Worm (Caenorhabditis elegans) whole organism, L3 larva: ENCODE measurements around the gene srw-22.

Source experiments
- R02D3.7 ChIP-seq: fragments of 150-350 bp; optimal IDR thresholded peaks from 2 replicates; lab custom pipeline; 2014; ENCODE audit warnings: missing biosample characterization, missing genetic modification characterization
- aly-2 ChIP-seq: fragments of 150-350 bp; optimal IDR thresholded peaks from 2 replicates; lab custom pipeline; 2014; ENCODE audit warnings: missing biosample characterization, missing genetic modification characterization
- ama-1 ChIP-seq: fragments of 150-350 bp; optimal IDR thresholded peaks from 2 replicates; lab custom pipeline; 2018
- ceh-16 ChIP-seq: sonication (generic microtip); optimal IDR thresholded peaks from 2 replicates; lab custom pipeline; 2017; ENCODE audit warnings: missing biosample characterization, missing genetic modification characterization
- ceh-28 ChIP-seq: fragments of 150-350 bp; optimal IDR thresholded peaks from 2 replicates; lab custom pipeline; 2014; ENCODE audit warnings: missing biosample characterization, missing genetic modification reagents, missing genetic modification characterization
- ceh-9 ChIP-seq: sonication (generic microtip); optimal IDR thresholded peaks from 2 replicates; lab custom pipeline; 2018; ENCODE audit warnings: missing biosample characterization, missing genetic modification characterization
- egl-5 ChIP-seq: fragments of 150-350 bp; optimal IDR thresholded peaks from 2 replicates; lab custom pipeline; 2017; ENCODE audit warnings: missing biosample characterization, missing genetic modification reagents, missing genetic modification characterization, inconsistent platforms
- elt-1 ChIP-seq: fragments of 150-350 bp; optimal IDR thresholded peaks from 2 replicates; lab custom pipeline; 2014; ENCODE audit warnings: missing biosample characterization, missing genetic modification characterization
- elt-2 ChIP-seq: sonication (generic microtip); optimal IDR thresholded peaks from 2 replicates; lab custom pipeline; 2016; ENCODE audit warnings: missing genetic modification reagents, mild to moderate bottlenecking, missing genetic modification characterization, missing compliant biosample characterization
- eor-1 ChIP-seq, 2 experiments: fragments of 150-350 bp; optimal IDR thresholded peaks; 2 replicates each; lab custom pipeline; 2014 to 2018; ENCODE audit warnings: missing biosample characterization in 2 of 2, missing genetic modification characterization in 2 of 2
- fkh-10 ChIP-seq: sonication (generic microtip); optimal IDR thresholded peaks from 2 replicates; lab custom pipeline; 2017; ENCODE audit warnings: missing biosample characterization, missing genetic modification reagents, missing genetic modification characterization
- fkh-2 ChIP-seq: fragments of 150-350 bp; optimal IDR thresholded peaks from 2 replicates; lab custom pipeline; 2014; ENCODE audit warnings: missing biosample characterization, missing genetic modification reagents, missing genetic modification characterization
- fos-1 ChIP-seq: fragments of 150-350 bp; optimal IDR thresholded peaks from 2 replicates; lab custom pipeline; 2014; ENCODE audit warnings: missing biosample characterization, missing genetic modification characterization
- jun-1 ChIP-seq: fragments of 150-350 bp; optimal IDR thresholded peaks from 2 replicates; lab custom pipeline; 2014; ENCODE audit warnings: missing biosample characterization, missing genetic modification reagents, missing genetic modification characterization
- lin-39 ChIP-seq: fragments of 150-350 bp; optimal IDR thresholded peaks from 2 replicates; lab custom pipeline; 2018; ENCODE audit warnings: missing biosample characterization, missing genetic modification reagents, missing genetic modification characterization
- mdl-1 ChIP-seq: fragments of 150-350 bp; optimal IDR thresholded peaks from 2 replicates; lab custom pipeline; 2014; ENCODE audit warnings: missing biosample characterization, missing genetic modification characterization
- nhr-12 ChIP-seq: fragments of 150-350 bp; optimal IDR thresholded peaks from 2 replicates; lab custom pipeline; 2014; ENCODE audit warnings: missing biosample characterization, missing genetic modification characterization
- nhr-23 ChIP-seq: fragments of 150-350 bp; optimal IDR thresholded peaks from 2 replicates; lab custom pipeline; 2014; ENCODE audit warnings: missing biosample characterization, missing genetic modification reagents, missing genetic modification characterization
- nhr-237 ChIP-seq: fragments of 150-350 bp; optimal IDR thresholded peaks from 2 replicates; lab custom pipeline; 2014; ENCODE audit warnings: missing biosample characterization, missing genetic modification characterization
- nhr-25 ChIP-seq: sonication (generic microtip); optimal IDR thresholded peaks from 2 replicates; lab custom pipeline; 2017; ENCODE audit warnings: missing biosample characterization, missing genetic modification characterization
- nhr-67 ChIP-seq: fragments of 150-350 bp; optimal IDR thresholded peaks from 2 replicates; lab custom pipeline; 2014; ENCODE audit warnings: missing biosample characterization, missing genetic modification characterization
- nhr-76 ChIP-seq: fragments of 150-350 bp; sonication (generic microtip); optimal IDR thresholded peaks from 5 replicates; lab custom pipeline; 2014; ENCODE audit warnings: missing biosample characterization, missing genetic modification characterization
- nhr-77 ChIP-seq: fragments of 150-350 bp; optimal IDR thresholded peaks from 2 replicates; lab custom pipeline; 2014; ENCODE audit warnings: missing biosample characterization, missing genetic modification characterization
- pha-4 ChIP-seq: fragments of 150-350 bp; optimal IDR thresholded peaks from 2 replicates; lab custom pipeline; 2014; ENCODE audit warnings: missing biosample characterization, missing genetic modification reagents, missing genetic modification characterization
- pqm-1 ChIP-seq: fragments of 150-350 bp; optimal IDR thresholded peaks from 2 replicates; lab custom pipeline; 2017; ENCODE audit warnings: missing biosample characterization, missing genetic modification characterization, inconsistent platforms
- skn-1 ChIP-seq: fragments of 150-350 bp; optimal IDR thresholded peaks from 2 replicates; lab custom pipeline; 2014; ENCODE audit warnings: missing biosample characterization, missing genetic modification characterization
- zag-1 ChIP-seq: fragments of 150-350 bp; optimal IDR thresholded peaks from 2 replicates; lab custom pipeline; 2014; ENCODE audit warnings: missing biosample characterization, missing genetic modification characterization
- ztf-11 ChIP-seq: fragments of 150-350 bp; optimal IDR thresholded peaks from 2 replicates; lab custom pipeline; 2014; ENCODE audit warnings: missing biosample characterization, missing genetic modification characterization

srw-22 gene

DNA sequence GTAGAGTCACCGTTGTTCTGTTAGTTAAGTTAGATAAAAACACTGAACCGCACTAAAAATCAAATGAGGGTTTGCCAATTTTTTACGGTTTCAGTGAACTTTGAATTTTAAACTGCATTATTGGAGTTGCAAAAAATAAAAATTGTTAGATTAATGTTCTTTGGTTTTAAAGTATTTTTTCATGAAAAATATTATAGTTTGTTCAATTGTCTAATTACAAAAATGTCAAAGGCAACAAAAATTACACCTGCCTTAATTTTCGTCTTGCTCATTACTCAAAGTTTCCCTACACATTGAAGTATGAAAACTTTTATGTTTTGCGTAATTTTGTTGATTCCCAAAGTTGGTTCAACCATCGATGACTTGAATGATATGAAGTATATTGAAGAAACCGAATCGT is 42.4 kb downstream of the srw-22 start, which contains the start of gene irld-62:
irld-62 (plus strand) TSS at position 301 of the 400 bp plus-strand sequence.
- TF ChIP-seq nhr-67 (no peak), egl-5 (tag; lab: Kevin White, UChicago) (no peak), fkh-10 (GFP tag; lab: Kevin White, UChicago) (no peak), nhr-76 (no peak), elt-2 (tag; lab: Kevin White, UChicago) (no peak), fos-1 (tag; lab: Kevin White, UChicago) (no peak)

- TF ChIP-seq egl-5 (tag; lab: Kevin White, UChicago) (no peak), aly-2 (no peak), zag-1 (tag; lab: Kevin White, UChicago) (no peak), nhr-237 (no peak), nhr-23 (tag; lab: Kevin White, UChicago) (no peak)
Observed at ce11 chrV:15313529-15313928, 45.1 kb downstream of the srw-22 start.

ce11 chrV:15315827-15316527 is 47.6 kb downstream of the srw-22 start, which contains the start of the genes srt-22 and nhr-246:
Gene srt-22, minus strand, starts transcription at chrV:15315927.
Gene nhr-246, plus strand, starts transcription at chrV:15316477.
- TF ChIP-seq nhr-25 (no peak), lin-39 (tag; lab: Kevin White, UChicago) (no peak), fkh-10 (GFP tag; lab: Kevin White, UChicago) (no peak), ceh-9 (tag; lab: Kevin White, UChicago) (no peak), nhr-76 (no peak), ama-1 (no peak), nhr-23 (tag; lab: Kevin White, UChicago) (no peak), nhr-77 (no peak), pqm-1 (tag; lab: Kevin White, UChicago) (peak; percentile 30), ceh-28 (tag; lab: Kevin White, UChicago) (no peak), elt-2 (tag; lab: Kevin White, UChicago) (peak; percentile 6), pha-4 (tag; lab: Kevin White, UChicago) (no peak), elt-1 (tag; lab: Kevin White, UChicago) (no peak)

DNA sequence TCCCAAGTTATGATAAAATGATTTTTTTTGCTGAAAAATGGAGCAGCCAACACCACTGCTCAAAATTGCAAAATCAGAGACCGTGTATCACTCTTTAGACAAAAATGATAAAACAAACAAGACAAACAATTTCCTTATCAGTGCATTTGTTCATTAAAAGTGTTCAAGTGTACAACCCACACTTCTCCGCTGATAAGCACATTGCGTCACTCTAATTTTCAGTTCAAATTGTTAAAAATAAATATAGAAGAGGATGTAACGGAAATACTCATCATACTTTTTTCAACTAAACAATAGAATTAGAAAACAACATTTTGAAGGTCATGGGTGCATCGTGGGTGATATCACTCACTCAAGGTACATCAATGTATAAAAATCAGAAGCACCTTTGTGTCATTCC is 50.2 kb downstream of the srw-22 start, which contains the start of gene nhr-291:
nhr-291 (plus strand) TSS at position 324 of the 400 bp plus-strand sequence.
- no peak for TF ChIP-seq nhr-76
- no peak for TF ChIP-seq nhr-12 (tag; lab: Kevin White, UChicago)
- peak; percentile 99 for TF ChIP-seq elt-2 (tag; lab: Kevin White, UChicago)
- no peak for TF ChIP-seq lin-39 (tag; lab: Kevin White, UChicago)
- peak; percentile 62 for TF ChIP-seq skn-1 (tag; lab: Kevin White, UChicago)
- no peak for TF ChIP-seq eor-1 (tag; optimal IDR thresholded peaks at IDR 0.05; lab: Kevin White, UChicago)
- TF ChIP-seq pqm-1 (tag; lab: Kevin White, UChicago), result peak; percentile 99
- peak; percentile 57 for TF ChIP-seq fos-1 (tag; lab: Kevin White, UChicago)
- no peak for TF ChIP-seq ztf-11 (tag; lab: Kevin White, UChicago)
- TF ChIP-seq ceh-16, result no peak
- TF ChIP-seq jun-1 (tag; lab: Kevin White, UChicago), result peak; percentile 93
- TF ChIP-seq nhr-67, result no peak
- TF ChIP-seq mdl-1 (tag; lab: Kevin White, UChicago), result no peak
- TF ChIP-seq pha-4 (tag; lab: Kevin White, UChicago), result peak; percentile 83
- no peak for TF ChIP-seq fkh-2
- TF ChIP-seq R02D3.7 (tag; lab: Kevin White, UChicago), result no peak
